Fruit fly (Drosophila melanogaster) S2 (cell line): ENCODE results near the gene CG13912.

Source experiments
- CG8478 ChIP-seq: fragments of >200 bp; optimal IDR thresholded peaks from 2 replicates; lab custom pipeline; 2018
- CTCF ChIP-seq, 2 experiments: fragments of >200 bp; optimal IDR thresholded peaks; 2 replicates each; lab custom pipeline; 2018

- TF ChIP-seq CTCF (optimal IDR thresholded peaks at IDR 0.05; lab: Kevin White, UChicago) (no peak), CG8478 (lab: Kevin White, UChicago) (no peak)
Measured at dm6 chr3L:1195868-1196552, 6.6 kb downstream of the CG13912 start, which contains the start of gene Aplip1.
